Worm (Caenorhabditis elegans): Measurements from ENCODE around the gene zen-4.

Gene zen-4

DNA sequence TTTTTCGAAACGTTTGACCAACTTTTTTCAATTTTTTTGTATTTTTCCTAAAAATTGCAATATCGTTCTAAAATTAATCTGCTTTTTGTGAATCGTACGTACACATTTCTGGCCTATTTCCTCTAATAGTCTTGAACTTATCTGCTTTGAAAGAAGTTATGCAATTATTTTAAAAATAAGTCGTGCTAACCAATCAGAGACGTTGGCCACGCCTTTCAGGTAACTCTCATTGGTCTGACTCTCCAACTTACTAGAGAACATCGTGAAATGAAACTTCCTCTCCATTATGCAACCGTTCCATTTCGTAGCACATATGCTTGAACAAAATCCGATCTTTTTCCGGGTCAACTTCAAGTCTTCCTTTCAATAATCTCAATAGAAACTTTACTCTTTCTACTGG lies 41.6 kb downstream of the zen-4 start:
- TF ChIP-seq lsy-2 (tag; optimal IDR thresholded peaks at IDR 0.05) (no peak), nhr-10 (tag; optimal IDR thresholded peaks at IDR 0.05) (no peak), nhr-21 (tag; optimal IDR thresholded peaks at IDR 0.05) (no peak), ZK546.5 (tag; optimal IDR thresholded peaks at IDR 0.05) (no peak), F13H6.1 (tag; optimal IDR thresholded peaks at IDR 0.05) (no peak), skn-1 (tag; optimal IDR thresholded peaks at IDR 0.05) (no peak), peb-1 (tag; optimal IDR thresholded peaks at IDR 0.05) (no peak), snpc-4 (tag; optimal IDR thresholded peaks at IDR 0.05) (no peak), fos-1 (tag; optimal IDR thresholded peaks at IDR 0.05) (no peak)

DNA sequence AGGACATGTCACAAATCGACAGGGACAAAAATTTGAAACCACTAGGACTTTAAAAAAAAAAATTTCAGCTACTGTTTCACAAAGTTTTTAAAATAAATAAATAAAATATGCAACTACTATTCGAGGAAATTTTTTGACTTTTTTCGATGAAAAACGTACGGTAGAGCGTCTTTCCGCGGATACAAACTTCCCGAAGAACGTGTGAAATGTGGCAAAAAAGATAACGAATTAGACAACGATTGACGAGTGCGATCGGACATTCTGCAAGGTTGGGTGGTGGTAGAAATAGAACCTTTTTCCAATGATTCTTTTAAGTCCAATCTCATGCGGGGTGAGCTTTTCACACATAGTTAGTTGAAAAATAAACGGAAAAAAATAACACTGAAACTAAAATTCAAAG lies 47.8 kb downstream of the zen-4 start:
- no peak for TF ChIP-seq ztf-1 (GFP tag; conservative IDR thresholded peaks at IDR 0.05)
- no peak for TF ChIP-seq mab-5 (tag; optimal IDR thresholded peaks at IDR 0.05)
- no peak for TF ChIP-seq nhr-77 (tag; optimal IDR thresholded peaks at IDR 0.05)
- no peak for TF ChIP-seq nhr-11 (tag; optimal IDR thresholded peaks at IDR 0.05)
- TF ChIP-seq ama-1 (optimal IDR thresholded peaks at IDR 0.05), result no peak
- TF ChIP-seq gmeb-1 (tag; optimal IDR thresholded peaks at IDR 0.05), result no peak
- TF ChIP-seq unc-62 (GFP tag; optimal IDR thresholded peaks at IDR 0.05), result no peak
- TF ChIP-seq skn-1 (tag; optimal IDR thresholded peaks at IDR 0.05), result no peak
